Worm (Caenorhabditis elegans) whole organism, L1 larva: ENCODE data around the gene dao-4.

Experiments
- C04F5.9 ChIP-seq: sonication (generic microtip); optimal IDR thresholded peaks from 2 replicates; lab custom pipeline; 2016; ENCODE audit warnings: missing genetic modification characterization, missing compliant biosample characterization
- C34B4.2 ChIP-seq: sonication (generic microtip); optimal IDR thresholded peaks from 2 replicates; lab custom pipeline; 2017; ENCODE audit warnings: mild to moderate bottlenecking, missing genetic modification characterization, missing compliant biosample characterization
- Y116A8C.19 ChIP-seq: sonication (generic microtip); optimal IDR thresholded peaks from 2 replicates; lab custom pipeline; 2016; ENCODE audit warnings: missing compliant biosample characterization, missing genetic modification characterization, borderline replicate concordance
- aly-2 ChIP-seq: fragments of 150-350 bp; optimal IDR thresholded peaks from 2 replicates; lab custom pipeline; 2014; ENCODE audit warnings: missing biosample characterization, missing genetic modification characterization
- blmp-1 ChIP-seq: fragments of 150-350 bp; optimal IDR thresholded peaks from 2 replicates; lab custom pipeline; 2014; ENCODE audit warnings: missing biosample characterization, missing genetic modification characterization
- ceh-82 ChIP-seq, 3 experiments: fragments of 150-350 bp in 1 of 3; sonication (generic microtip) in 2 of 3; optimal IDR thresholded peaks; 2 replicates each; lab custom pipeline; 2014 to 2017; ENCODE audit warnings: missing biosample characterization in 3 of 3, missing genetic modification characterization in 3 of 3
- dpl-1 ChIP-seq, 3 experiments: fragments of 150-350 bp in 2 of 3; sonication (generic microtip) in 1 of 3; optimal IDR thresholded peaks; 2 replicates each; lab custom pipeline; 2014 to 2017; ENCODE audit warnings: missing biosample characterization in 3 of 3, missing genetic modification characterization in 3 of 3, missing genetic modification reagents in 3 of 3
- efl-1 ChIP-seq, 4 experiments: fragments of 150-350 bp; optimal IDR thresholded peaks in 3 of 4; peaks in 1 of 4; 1 replicate in 1 of 4; 2 replicates in 3 of 4; lab custom pipeline; 2014; ENCODE audit warnings: missing biosample characterization in 2 of 4, missing genetic modification characterization in 2 of 4, missing genetic modification reagents in 2 of 4
- efl-3 ChIP-seq: fragments of 200-800 bp; sonication (Bioruptor generic); optimal IDR thresholded peaks from 2 replicates; lab custom pipeline; 2018; ENCODE audit warnings: mild to moderate bottlenecking, missing genetic modification characterization, missing compliant biosample characterization
- egl-27 ChIP-seq, 2 experiments: fragments of 150-350 bp in 1 of 2; sonication (generic microtip); optimal IDR thresholded peaks; 3 replicates each; lab custom pipeline; 2017 to 2018; ENCODE audit warnings: missing biosample characterization in 2 of 2, missing genetic modification characterization in 2 of 2, missing genetic modification reagents in 2 of 2
- elt-2 ChIP-seq: sonication (generic microtip); optimal IDR thresholded peaks from 2 replicates; lab custom pipeline; 2016; ENCODE audit warnings: missing genetic modification characterization, mild to moderate bottlenecking, inconsistent platforms, missing compliant biosample characterization, missing genetic modification reagents
- elt-3 ChIP-seq, 6 experiments: fragments of 150-350 bp in 1 of 6; sonication (generic microtip); optimal IDR thresholded peaks; 2 replicates each; lab custom pipeline; 2017 to 2018; ENCODE audit warnings: missing biosample characterization in 6 of 6, missing genetic modification characterization in 6 of 6, inconsistent platforms in 1 of 6
- fkh-8 ChIP-seq: sonication (generic microtip); optimal IDR thresholded peaks from 2 replicates; lab custom pipeline; 2016; ENCODE audit warnings: mild to moderate bottlenecking, missing genetic modification characterization, missing compliant biosample characterization
- fos-1 ChIP-seq: fragments of 150-350 bp; optimal IDR thresholded peaks from 2 replicates; lab custom pipeline; 2014; ENCODE audit warnings: missing biosample characterization, missing genetic modification characterization
- hlh-17 ChIP-seq: fragments of 200-800 bp; sonication (Bioruptor generic); optimal IDR thresholded peaks from 2 replicates; lab custom pipeline; 2018; ENCODE audit warnings: missing genetic modification characterization, mild to moderate bottlenecking, missing compliant biosample characterization, moderate library complexity, borderline replicate concordance
- irx-1 ChIP-seq: sonication (generic microtip); optimal IDR thresholded peaks from 2 replicates; lab custom pipeline; 2016; ENCODE audit warnings: missing genetic modification characterization, missing compliant biosample characterization
- jun-1 ChIP-seq: fragments of 150-350 bp; optimal IDR thresholded peaks from 2 replicates; lab custom pipeline; 2014; ENCODE audit warnings: missing biosample characterization, missing genetic modification reagents, missing genetic modification characterization
- lin-13 ChIP-seq: fragments of 150-350 bp; optimal IDR thresholded peaks from 2 replicates; lab custom pipeline; 2014; ENCODE audit warnings: missing biosample characterization, missing genetic modification reagents, missing genetic modification characterization
- lin-14 ChIP-seq: fragments of 200-800 bp; sonication (Bioruptor generic); optimal IDR thresholded peaks from 2 replicates; lab custom pipeline; 2018; ENCODE audit warnings: mild to moderate bottlenecking, missing genetic modification characterization, moderate library complexity, missing compliant biosample characterization
- lin-35 ChIP-seq, 2 experiments: fragments of 150-350 bp; optimal IDR thresholded peaks; 2 replicates each; lab custom pipeline; 2014; ENCODE audit warnings: missing biosample characterization in 2 of 2, missing genetic modification characterization in 2 of 2, missing genetic modification reagents in 2 of 2
- lsy-2 ChIP-seq, 2 experiments: fragments of 150-350 bp; optimal IDR thresholded peaks; 2 replicates each; lab custom pipeline; 2014; ENCODE audit warnings: missing biosample characterization in 2 of 2, missing genetic modification characterization in 2 of 2
- mab-9 ChIP-seq: fragments of 200-800 bp; sonication (Bioruptor generic); IDR thresholded peaks from 2 replicates; pipeline ENCODE4 v1.3.6; 2022; ENCODE audit warnings: missing genetic modification reagents, missing genetic modification characterization, missing compliant biosample characterization
- mdl-1 ChIP-seq, 2 experiments: fragments of 150-350 bp; optimal IDR thresholded peaks; 2 replicates each; lab custom pipeline; 2014 to 2017; ENCODE audit warnings: missing biosample characterization in 2 of 2, missing genetic modification characterization in 2 of 2, inconsistent platforms in 1 of 2
- nhr-12 ChIP-seq: sonication (generic microtip); optimal IDR thresholded peaks from 2 replicates; lab custom pipeline; 2017; ENCODE audit warnings: missing biosample characterization, missing genetic modification characterization
- nhr-19 ChIP-seq: fragments of 200-800 bp; sonication (Bioruptor generic); conservative IDR thresholded peaks from 2 replicates; pipeline ENCODE4 v1.3.6; 2022; ENCODE audit warnings: missing genetic modification characterization, missing compliant biosample characterization
- nhr-20 ChIP-seq: sonication (generic microtip); optimal IDR thresholded peaks from 2 replicates; lab custom pipeline; 2016; ENCODE audit warnings: mild to moderate bottlenecking, missing genetic modification characterization, missing compliant biosample characterization
- nhr-237 ChIP-seq: fragments of 150-350 bp; optimal IDR thresholded peaks from 2 replicates; lab custom pipeline; 2014; ENCODE audit warnings: missing biosample characterization, missing genetic modification characterization
- nhr-28 ChIP-seq: fragments of 150-350 bp; optimal IDR thresholded peaks from 2 replicates; lab custom pipeline; 2014; ENCODE audit warnings: missing biosample characterization, missing genetic modification characterization
- nhr-71 ChIP-seq: sonication (generic microtip); optimal IDR thresholded peaks from 2 replicates; lab custom pipeline; 2016; ENCODE audit warnings: mild to moderate bottlenecking, missing genetic modification characterization, moderate library complexity, missing compliant biosample characterization
- nhr-84 ChIP-seq: sonication (generic microtip); optimal IDR thresholded peaks from 2 replicates; lab custom pipeline; 2017; ENCODE audit warnings: missing biosample characterization, missing genetic modification characterization
- nhr-85 ChIP-seq: sonication (generic microtip); peaks from one replicate; lab custom pipeline; 2016; ENCODE audit warnings: missing genetic modification characterization, inconsistent platforms, missing compliant biosample characterization
- nhr-90 ChIP-seq: sonication (generic microtip); optimal IDR thresholded peaks from 2 replicates; lab custom pipeline; 2016; ENCODE audit warnings: mild to moderate bottlenecking, missing genetic modification characterization, missing compliant biosample characterization; ENCODE audit not compliant: poor library complexity
- skn-1 ChIP-seq: fragments of 150-350 bp; optimal IDR thresholded peaks from 2 replicates; lab custom pipeline; 2014; ENCODE audit warnings: missing biosample characterization, missing genetic modification characterization
- snu-23 ChIP-seq: sonication (generic microtip); optimal IDR thresholded peaks from 2 replicates; lab custom pipeline; 2016; ENCODE audit warnings: missing genetic modification characterization, missing compliant biosample characterization
- tbx-2 ChIP-seq: sonication (generic microtip); optimal IDR thresholded peaks from 2 replicates; lab custom pipeline; 2016; ENCODE audit warnings: missing genetic modification characterization, missing compliant biosample characterization
- ztf-4 ChIP-seq: fragments of 150-350 bp; optimal IDR thresholded peaks from 2 replicates; lab custom pipeline; 2014; ENCODE audit warnings: missing biosample characterization, missing genetic modification characterization

The dao-4 gene

DNA sequence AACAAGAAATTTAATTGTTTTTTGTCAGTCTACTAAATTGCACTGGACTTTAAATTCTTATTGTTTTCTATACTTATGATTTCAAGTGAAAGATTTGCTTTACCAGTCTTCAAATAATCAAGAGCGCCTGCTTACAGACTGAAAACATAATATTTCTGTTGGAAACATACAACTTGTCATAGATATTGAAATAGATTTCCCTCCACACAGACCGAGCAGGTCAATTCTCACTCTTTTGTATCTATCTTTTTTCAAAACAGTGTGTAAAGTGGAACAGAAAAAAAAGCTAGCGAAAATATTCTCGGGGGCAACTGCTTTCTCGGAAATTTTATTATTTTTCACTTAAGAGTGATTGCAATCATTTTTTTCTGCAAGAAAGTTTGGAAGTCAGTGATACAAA lies 3.5 kb downstream of the dao-4 start:
- TF ChIP-seq hlh-17 (GFP tag; lab: Kevin White, UChicago), result no peak
- TF ChIP-seq aly-2, result peak; percentile 64
- TF ChIP-seq fkh-8 (tag; lab: Kevin White, UChicago), result no peak
- TF ChIP-seq nhr-85 (tag; lab: Kevin White, UChicago), result no peak
- TF ChIP-seq mab-9 (GFP tag; lab: Robert Waterston, UW), result no peak
- peak; percentile 11 for TF ChIP-seq tbx-2 (tag; lab: Kevin White, UChicago)

ce11 chrX:10079230-10079629 lies 4.1 kb downstream of the dao-4 start:
- TF ChIP-seq nhr-28 (no peak), skn-1 (tag; lab: Kevin White, UChicago) (no peak), lin-14 (GFP tag; lab: Kevin White, UChicago) (peak; percentile 18), nhr-84 (no peak), dpl-1 (GFP tag; optimal IDR thresholded peaks at IDR 0.05; lab: Kevin White, UChicago) (no peak), lin-13 (GFP tag; lab: Kevin White, UChicago) (no peak)
- TF ChIP-seq, all 84 proteins: peak for 1

DNA sequence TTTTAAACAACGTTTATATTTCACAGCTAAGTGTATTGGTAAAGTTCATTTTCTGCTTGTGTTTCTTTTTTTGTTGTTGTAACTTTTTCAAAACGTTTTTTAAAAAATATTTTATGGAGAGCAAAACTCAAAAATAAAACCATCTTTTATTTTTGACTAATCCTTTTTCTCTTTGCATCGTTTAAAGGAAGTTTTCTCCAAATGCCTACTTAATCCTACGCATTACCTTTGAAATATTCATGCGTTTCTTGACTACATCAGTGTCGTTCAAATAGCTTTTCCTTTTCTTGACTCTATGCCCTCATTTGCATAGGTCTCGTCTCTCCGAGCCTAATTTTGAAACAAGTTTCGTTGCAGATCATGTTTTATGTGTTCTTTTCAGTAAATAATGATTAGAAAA lies 6.0 kb downstream of the dao-4 start:
- TF ChIP-seq jun-1 (tag; lab: Kevin White, UChicago) (no peak), tbx-2 (tag; lab: Kevin White, UChicago) (no peak), lin-14 (GFP tag; lab: Kevin White, UChicago) (no peak), egl-27 (tag; optimal IDR thresholded peaks at IDR 0.05; lab: Kevin White, UChicago) (no peak), snu-23 (GFP tag; lab: Kevin White, UChicago) (no peak), C04F5.9 (tag; lab: Kevin White, UChicago) (no peak), dpl-1 (GFP tag; optimal IDR thresholded peaks at IDR 0.05; lab: Kevin White, UChicago) (no peak), lsy-2 (tag; optimal IDR thresholded peaks at IDR 0.05; lab: Kevin White, UChicago) (no peak), irx-1 (tag; lab: Kevin White, UChicago) (no peak), nhr-12 (tag; lab: Kevin White, UChicago) (no peak)

ce11 chrX:10083272-10083671 lies 8.2 kb downstream of the dao-4 start:
- TF ChIP-seq fos-1 (tag; lab: Kevin White, UChicago) (no peak), nhr-237 (no peak), efl-1 (optimal IDR thresholded peaks at IDR 0.05; lab: Kevin White, UChicago) (no peak), efl-1 (GFP tag; optimal IDR thresholded peaks at IDR 0.05 in 1 of 2; lab: Kevin White, UChicago) (peak in 1 of 2 experiments; percentile 7)

DNA sequence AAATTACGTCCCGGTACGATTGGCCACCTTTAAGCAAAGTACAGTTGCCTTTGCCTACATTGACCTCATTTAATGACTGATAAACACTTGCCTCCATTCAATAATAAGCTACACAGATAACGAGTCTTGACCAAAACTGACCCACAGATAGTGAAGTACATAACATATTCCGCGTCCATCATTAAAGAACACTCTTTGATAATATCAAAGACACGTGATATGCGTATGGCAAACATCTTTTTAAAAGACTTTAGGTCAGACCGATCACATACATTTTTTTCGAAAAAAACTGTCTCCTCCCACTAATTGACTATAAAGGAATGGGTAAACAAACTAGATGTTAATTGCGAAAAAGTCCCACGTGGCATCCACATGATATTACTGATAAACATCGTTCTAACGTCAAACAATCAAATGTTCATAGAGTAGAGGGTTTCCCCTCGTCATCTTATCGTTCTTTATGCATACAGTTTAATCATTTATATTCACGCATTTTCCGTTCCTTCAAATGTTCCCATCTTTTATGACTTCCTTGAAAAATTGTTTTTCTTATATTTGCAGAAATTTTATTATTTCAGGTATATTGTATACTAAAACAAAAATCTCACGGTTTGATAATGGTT lies 9.1 kb downstream of the dao-4 start, which contains the start of gene W07E11.1:
TSS of gene W07E11.1 (plus strand) at position 573 of the 623 bp plus-strand sequence.
- TF ChIP-seq nhr-85 (tag; lab: Kevin White, UChicago) (peak; percentile 86), ztf-4 (tag; lab: Kevin White, UChicago) (no peak), irx-1 (tag; lab: Kevin White, UChicago) (no peak), nhr-71 (tag; lab: Kevin White, UChicago) (peak; percentile 63), C34B4.2 (tag; lab: Kevin White, UChicago) (no peak), blmp-1 (tag; lab: Kevin White, UChicago) (peak; percentile 35), elt-2 (tag; lab: Kevin White, UChicago) (peak; percentile 98), nhr-90 (tag; lab: Kevin White, UChicago) (peak; percentile 68), efl-1 (optimal IDR thresholded peaks at IDR 0.05; lab: Kevin White, UChicago) (no peak), efl-1 (GFP tag; optimal IDR thresholded peaks at IDR 0.05 in 1 of 2; lab: Kevin White, UChicago) (peak in 1 of 2 experiments; percentile 82), lin-14 (GFP tag; lab: Kevin White, UChicago) (peak; percentile 34), mdl-1 (tag; optimal IDR thresholded peaks at IDR 0.05; lab: Kevin White, UChicago) (peak in 1 of 2 experiments; percentile 39), Y116A8C.19 (tag; lab: Kevin White, UChicago) (no peak), nhr-20 (peak; percentile 72), lsy-2 (tag; optimal IDR thresholded peaks at IDR 0.05; lab: Kevin White, UChicago) (peak in 1 of 2 experiments; percentile 17), efl-3 (GFP tag; lab: Kevin White, UChicago) (no peak), snu-23 (GFP tag; lab: Kevin White, UChicago) (peak; percentile 2), lin-35 (GFP tag; optimal IDR thresholded peaks at IDR 0.05; lab: Kevin White, UChicago) (peak in 1 of 2 experiments; percentile 66), ceh-82 (tag; optimal IDR thresholded peaks at IDR 0.05; lab: Kevin White, UChicago) (no peak), tbx-2 (tag; lab: Kevin White, UChicago) (peak; percentile 28), nhr-19 (peak; percentile 44; the same call in 1 of the 2 replicates), skn-1 (tag; lab: Kevin White, UChicago) (no peak), elt-3 (tag; optimal IDR thresholded peaks at IDR 0.05; lab: Kevin White, UChicago) (peak in 3 of 6 experiments; percentile 25 to 76 (median 25))
- TF ChIP-seq, all 84 proteins: peak for 15
